Worm (Caenorhabditis elegans) whole organism, early embryonic: ENCODE measurements around the gene F13A7.12.

Source experiments
- B0310.2 ChIP-seq: sonication (generic microtip); optimal IDR thresholded peaks from 2 replicates; lab custom pipeline; 2016; ENCODE audit warnings: mild to moderate bottlenecking, missing genetic modification characterization, missing compliant biosample characterization
- F13C5.2 ChIP-seq: sonication (generic microtip); optimal IDR thresholded peaks from 2 replicates; lab custom pipeline; 2017; ENCODE audit warnings: mild to moderate bottlenecking, missing genetic modification characterization, inconsistent platforms, missing compliant biosample characterization
- ama-1 ChIP-seq: fragments of 150-350 bp; optimal IDR thresholded peaks from 2 replicates; lab custom pipeline; 2014
- ceh-13 ChIP-seq: fragments of 200-800 bp; sonication (Bioruptor generic); optimal IDR thresholded peaks from 2 replicates; lab custom pipeline; 2018; ENCODE audit warnings: mild to moderate bottlenecking, missing genetic modification characterization, missing compliant biosample characterization
- ceh-36 ChIP-seq: sonication (generic microtip); optimal IDR thresholded peaks from 2 replicates; lab custom pipeline; 2016; ENCODE audit warnings: missing genetic modification characterization, inconsistent platforms, missing compliant biosample characterization
- ets-7 ChIP-seq: sonication (generic microtip); optimal IDR thresholded peaks from 2 replicates; lab custom pipeline; 2016; ENCODE audit warnings: missing genotype, missing genetic modification characterization, missing compliant biosample characterization
- flt-1 ChIP-seq: fragments of 200-800 bp; sonication (Bioruptor generic); IDR thresholded peaks from 2 replicates; pipeline ENCODE4 v1.3.6; 2022; ENCODE audit warnings: missing genetic modification characterization, missing compliant biosample characterization
- hmbx-1 ChIP-seq: sonication (generic microtip); optimal IDR thresholded peaks from 2 replicates; lab custom pipeline; 2016; ENCODE audit warnings: mild to moderate bottlenecking, missing genetic modification characterization, missing compliant biosample characterization
- hmg-4 ChIP-seq: fragments of 200-800 bp; sonication (Bioruptor generic); optimal IDR thresholded peaks from 2 replicates; lab custom pipeline; 2018; ENCODE audit warnings: mild to moderate bottlenecking, missing genetic modification characterization, missing compliant biosample characterization
- hnd-1 ChIP-seq: sonication (generic microtip); optimal IDR thresholded peaks from 2 replicates; lab custom pipeline; 2016; ENCODE audit warnings: missing genetic modification characterization, missing compliant biosample characterization
- scrt-1 ChIP-seq: fragments of 200-800 bp; sonication (Bioruptor generic); IDR thresholded peaks from 2 replicates; pipeline ENCODE4 v1.3.6; 2022; ENCODE audit warnings: missing genetic modification characterization, missing compliant biosample characterization
- tbx-11 ChIP-seq: fragments of 200-800 bp; sonication (Bioruptor generic); IDR thresholded peaks from 2 replicates; pipeline ENCODE4 v1.3.6; 2022; ENCODE audit warnings: missing genetic modification characterization, missing compliant biosample characterization
- tbx-37 ChIP-seq: fragments of 200-800 bp; sonication (Bioruptor generic); conservative IDR thresholded peaks from 2 replicates; pipeline ENCODE4 v1.3.6; 2022; ENCODE audit warnings: missing genetic modification reagents, missing genetic modification characterization, missing compliant biosample characterization

- TF ChIP-seq tbx-11, result no peak
- TF ChIP-seq flt-1 (GFP tag; lab: Robert Waterston, UW), result no peak
- no peak for TF ChIP-seq ama-1 (lab: Kevin White, UChicago)
- no peak for TF ChIP-seq ceh-36 (tag; lab: Kevin White, UChicago)
- TF ChIP-seq hmg-4 (GFP tag; lab: Kevin White, UChicago), result no peak
- no peak for TF ChIP-seq hnd-1 (tag; lab: Kevin White, UChicago)
- no peak for TF ChIP-seq scrt-1
- no peak for TF ChIP-seq ets-7 (tag; lab: Kevin White, UChicago)
- TF ChIP-seq B0310.2 (tag; lab: Kevin White, UChicago), result no peak
- no peak for TF ChIP-seq tbx-37
- TF ChIP-seq hmbx-1 (tag; lab: Kevin White, UChicago), result no peak
- no peak for TF ChIP-seq F13C5.2 (tag; lab: Kevin White, UChicago)
- TF ChIP-seq ceh-13 (GFP tag; lab: Kevin White, UChicago), result no peak
Observed at ce11 chrV:16407663-16408062, 11.8 kb downstream of the F13A7.12 start, which contains the start of gene F26D2.3.
